Worm (Caenorhabditis elegans) whole organism, young adult: Measurements from ENCODE around the gene clc-6.

Experiments
- F39B2.1 ChIP-seq: fragments of 200-800 bp; sonication (Bioruptor generic); IDR thresholded peaks from 2 replicates; pipeline ENCODE4 v1.3.6; 2022; ENCODE audit warnings: missing genetic modification reagents, missing genetic modification characterization, missing compliant biosample characterization
- F49E8.2 ChIP-seq: sonication (generic microtip); optimal IDR thresholded peaks from 3 replicates; lab custom pipeline; 2017; ENCODE audit warnings: missing genetic modification characterization, mild to moderate bottlenecking, missing compliant biosample characterization, antibody characterized with exemption, moderate library complexity; ENCODE audit not compliant: insufficient read depth
- F57A8.1 ChIP-seq: fragments of 200-800 bp; sonication (Bioruptor generic); optimal IDR thresholded peaks from 2 replicates; lab custom pipeline; 2018; ENCODE audit warnings: mild to moderate bottlenecking, missing genetic modification characterization, moderate library complexity, missing compliant biosample characterization
- Y67H2A.10 ChIP-seq: fragments of 200-800 bp; sonication (Bioruptor generic); conservative IDR thresholded peaks from 2 replicates; pipeline ENCODE4 v1.3.6; 2022; ENCODE audit warnings: missing genetic modification reagents, missing genetic modification characterization, missing compliant biosample characterization
- Y95B8A.8 ChIP-seq: fragments of 200-800 bp; sonication (Bioruptor generic); IDR thresholded peaks from 2 replicates; pipeline ENCODE4 v1.3.6; 2022; ENCODE audit warnings: missing genetic modification reagents, missing genetic modification characterization, missing compliant biosample characterization
- ZK185.1 ChIP-seq: sonication (generic microtip); optimal IDR thresholded peaks from 2 replicates; lab custom pipeline; 2016; ENCODE audit warnings: mild to moderate bottlenecking, missing genetic modification characterization, missing compliant biosample characterization; ENCODE audit not compliant: poor library complexity, severe bottlenecking
- aptf-2 ChIP-seq: fragments of 200-800 bp; sonication (Bioruptor generic); conservative IDR thresholded peaks from 2 replicates; pipeline ENCODE4 v1.3.6; 2022; ENCODE audit warnings: missing genetic modification reagents, missing genetic modification characterization, missing compliant biosample characterization
- aptf-3 ChIP-seq: fragments of 200-800 bp; sonication (Bioruptor generic); IDR thresholded peaks from 2 replicates; pipeline ENCODE4 v1.3.6; 2022; ENCODE audit warnings: missing genetic modification characterization, missing compliant biosample characterization
- athp-1 ChIP-seq: sonication (generic microtip); optimal IDR thresholded peaks from 2 replicates; lab custom pipeline; 2017; ENCODE audit warnings: mild to moderate bottlenecking, missing genetic modification characterization, missing compliant biosample characterization
- bed-2 ChIP-seq: fragments of 200-800 bp; sonication (Bioruptor generic); IDR thresholded peaks from 2 replicates; pipeline ENCODE4 v1.3.6; 2022; ENCODE audit warnings: missing genetic modification reagents, missing genetic modification characterization, missing compliant biosample characterization
- cebp-1 ChIP-seq, 2 experiments: fragments of 200-800 bp in 1 of 2; sonication (Bioruptor generic) in 1 of 2; sonication (generic microtip) in 1 of 2; IDR thresholded peaks in 1 of 2; optimal IDR thresholded peaks in 1 of 2; 2 replicates each; pipeline versions ENCODE4 v1.3.6 to Lab custom; 2017 to 2022; ENCODE audit warnings: missing compliant biosample characterization in 2 of 2, missing genetic modification characterization in 2 of 2, mild to moderate bottlenecking in 1 of 2, missing genetic modification reagents in 1 of 2, moderate library complexity in 1 of 2
- ceh-100 ChIP-seq: fragments of 200-800 bp; sonication (Bioruptor generic); IDR thresholded peaks from 2 replicates; pipeline ENCODE4 v1.3.6; 2022; ENCODE audit warnings: missing genetic modification reagents, missing genetic modification characterization, missing compliant biosample characterization
- chd-7 ChIP-seq: sonication (generic microtip); optimal IDR thresholded peaks from 2 replicates; lab custom pipeline; 2016; ENCODE audit warnings: mild to moderate bottlenecking, missing genetic modification characterization, moderate library complexity, missing compliant biosample characterization
- dpl-1 ChIP-seq: fragments of 150-350 bp; optimal IDR thresholded peaks from 2 replicates; lab custom pipeline; 2014; ENCODE audit warnings: missing biosample characterization, missing genetic modification reagents, missing genetic modification characterization
- efl-1 ChIP-seq: fragments of 150-350 bp; optimal IDR thresholded peaks from 2 replicates; lab custom pipeline; 2014; ENCODE audit warnings: missing biosample characterization, missing genetic modification reagents, missing genetic modification characterization
- egl-18 ChIP-seq: fragments of 200-800 bp; sonication (Bioruptor generic); IDR thresholded peaks from 2 replicates; pipeline ENCODE4 v1.3.6; 2022; ENCODE audit warnings: missing genetic modification reagents, missing genetic modification characterization, missing compliant biosample characterization
- egrh-3 ChIP-seq: fragments of 200-800 bp; sonication (Bioruptor generic); IDR thresholded peaks from 2 replicates; pipeline ENCODE4 v1.3.6; 2022; ENCODE audit warnings: missing genetic modification reagents, missing genetic modification characterization, missing compliant biosample characterization
- hlh-12 ChIP-seq: sonication (generic microtip); optimal IDR thresholded peaks from 2 replicates; lab custom pipeline; 2016; ENCODE audit warnings: missing genetic modification characterization, missing compliant biosample characterization
- hlh-26 ChIP-seq: fragments of 200-800 bp; sonication (Bioruptor generic); conservative IDR thresholded peaks from 2 replicates; pipeline ENCODE4 v1.3.6; 2022; ENCODE audit warnings: missing genetic modification reagents, missing genetic modification characterization, missing compliant biosample characterization
- hmg-1.2 ChIP-seq: fragments of 200-800 bp; sonication (Bioruptor generic); IDR thresholded peaks from 2 replicates; pipeline ENCODE4 v1.3.6; 2022; ENCODE audit warnings: missing genetic modification reagents, missing genetic modification characterization, missing compliant biosample characterization
- hsf-1 ChIP-seq: fragments of 200-800 bp; sonication (Bioruptor generic); IDR thresholded peaks from 2 replicates; pipeline ENCODE4 v1.3.6; 2022; ENCODE audit warnings: missing genetic modification reagents, missing genetic modification characterization, missing compliant biosample characterization
- let-607 ChIP-seq, 2 experiments: fragments of 200-800 bp in 1 of 2; sonication (Bioruptor generic) in 1 of 2; sonication (generic microtip) in 1 of 2; optimal IDR thresholded peaks; 2 replicates each; lab custom pipeline; 2016 to 2018; ENCODE audit warnings: mild to moderate bottlenecking in 2 of 2, missing compliant biosample characterization in 2 of 2, missing genetic modification characterization in 2 of 2, moderate library complexity in 2 of 2, missing genotype in 1 of 2
- lin-35 ChIP-seq, 3 experiments: fragments of 150-350 bp in 2 of 3; sonication (generic microtip) in 1 of 3; optimal IDR thresholded peaks; 2 replicates each; lab custom pipeline; 2014 to 2018; ENCODE audit warnings: missing biosample characterization in 3 of 3, missing genetic modification characterization in 3 of 3, missing genetic modification reagents in 3 of 3
- lin-54 ChIP-seq: fragments of 200-800 bp; sonication (Bioruptor generic); optimal IDR thresholded peaks from 2 replicates; lab custom pipeline; 2018; ENCODE audit warnings: mild to moderate bottlenecking, missing genetic modification characterization, missing compliant biosample characterization
- lir-1 ChIP-seq: fragments of 200-800 bp; sonication (Bioruptor generic); conservative IDR thresholded peaks from 2 replicates; pipeline ENCODE4 v1.3.6; 2022; ENCODE audit warnings: missing genetic modification reagents, missing genetic modification characterization, missing compliant biosample characterization
- lsl-1 ChIP-seq: fragments of 200-800 bp; sonication (Bioruptor generic); optimal IDR thresholded peaks from 2 replicates; lab custom pipeline; 2018; ENCODE audit warnings: mild to moderate bottlenecking, missing genetic modification characterization, moderate library complexity, missing compliant biosample characterization
- madf-8 ChIP-seq: fragments of 200-800 bp; sonication (Bioruptor generic); conservative IDR thresholded peaks from 2 replicates; pipeline ENCODE4 v1.3.6; 2022; ENCODE audit warnings: missing genetic modification reagents, missing genetic modification characterization, missing compliant biosample characterization
- mel-28 ChIP-seq: sonication (generic microtip); optimal IDR thresholded peaks from 2 replicates; lab custom pipeline; 2016; ENCODE audit warnings: borderline replicate concordance, mild to moderate bottlenecking, missing genetic modification characterization, missing compliant biosample characterization
- nfya-1 ChIP-seq: sonication (generic microtip); optimal IDR thresholded peaks from 2 replicates; lab custom pipeline; 2017; ENCODE audit warnings: antibody characterized with exemption, missing compliant biosample characterization, missing genetic modification characterization, borderline replicate concordance; ENCODE audit not compliant: insufficient read depth
- nfya-2 ChIP-seq: fragments of 200-800 bp; sonication (Bioruptor generic); IDR thresholded peaks from 2 replicates; pipeline ENCODE4 v1.3.6; 2022; ENCODE audit warnings: missing genetic modification reagents, missing genetic modification characterization, missing compliant biosample characterization
- nhr-80 ChIP-seq: sonication (generic microtip); optimal IDR thresholded peaks from 2 replicates; lab custom pipeline; 2016; ENCODE audit warnings: missing genetic modification characterization, missing compliant biosample characterization
- pha-4 ChIP-seq: fragments of 150-350 bp; sonication (generic microtip); optimal IDR thresholded peaks from 2 replicates; lab custom pipeline; 2014; ENCODE audit warnings: missing biosample characterization, missing genetic modification reagents, missing genetic modification characterization
- rec-8 ChIP-seq, 2 experiments: sonication (generic microtip); optimal IDR thresholded peaks; 2 replicates each; lab custom pipeline; 2016; ENCODE audit warnings: mild to moderate bottlenecking in 2 of 2, missing genetic modification characterization in 2 of 2, missing genetic modification reagents in 2 of 2, missing genotype in 2 of 2, missing biosample characterization in 1 of 2, missing compliant biosample characterization in 1 of 2, moderate library complexity in 1 of 2
- somi-1 ChIP-seq: fragments of 200-800 bp; sonication (Bioruptor generic); optimal IDR thresholded peaks from 2 replicates; lab custom pipeline; 2018; ENCODE audit warnings: mild to moderate bottlenecking, missing genetic modification characterization, missing compliant biosample characterization
- sptf-2 ChIP-seq: fragments of 200-800 bp; sonication (Bioruptor generic); optimal IDR thresholded peaks from 2 replicates; lab custom pipeline; 2018; ENCODE audit warnings: mild to moderate bottlenecking, missing genetic modification characterization, missing compliant biosample characterization
- tbp1 ChIP-seq: fragments of 200-800 bp; sonication (Bioruptor generic); optimal IDR thresholded peaks from 2 replicates; lab custom pipeline; 2018; ENCODE audit warnings: mild to moderate bottlenecking, missing genetic modification characterization, missing compliant biosample characterization
- tbx-9 ChIP-seq: sonication (generic microtip); optimal IDR thresholded peaks from 2 replicates; lab custom pipeline; 2016; ENCODE audit warnings: borderline replicate concordance, missing genetic modification characterization, inconsistent platforms, missing compliant biosample characterization
- unc-62 ChIP-seq: fragments of 150-350 bp; optimal IDR thresholded peaks from 2 replicates; lab custom pipeline; 2014; ENCODE audit warnings: missing biosample characterization, missing genetic modification reagents, missing genetic modification characterization
- zfh-2 ChIP-seq: fragments of 200-800 bp; sonication (Bioruptor generic); conservative IDR thresholded peaks from 2 replicates; pipeline ENCODE4 v1.3.6; 2022; ENCODE audit warnings: missing genetic modification reagents, missing genetic modification characterization, missing compliant biosample characterization
- ztf-22 ChIP-seq: fragments of 200-800 bp; sonication (Bioruptor generic); optimal IDR thresholded peaks from 2 replicates; lab custom pipeline; 2018; ENCODE audit warnings: mild to moderate bottlenecking, missing genetic modification characterization, moderate library complexity, missing compliant biosample characterization
- ztf-26 ChIP-seq: sonication (generic microtip); optimal IDR thresholded peaks from 2 replicates; lab custom pipeline; 2017; ENCODE audit warnings: missing genetic modification characterization, missing compliant biosample characterization
- ztf-28 ChIP-seq: fragments of 200-800 bp; sonication (Bioruptor generic); IDR thresholded peaks from 2 replicates; pipeline ENCODE4 v1.3.6; 2022; ENCODE audit warnings: missing genetic modification reagents, missing genetic modification characterization, missing compliant biosample characterization

clc-6 gene

ce11 chrV:11196109-11196508 is at the start of gene clc-6:
Gene clc-6, minus strand, starts transcription at chrV:11196209.
- TF ChIP-seq pha-4 (tag; lab: Kevin White, UChicago) (no peak), unc-62 (no peak), athp-1 (no peak), ZK185.1 (no peak), ztf-26 (no peak), rec-8 (tag; optimal IDR thresholded peaks at IDR 0.05; lab: Kevin White, UChicago) (no peak), cebp-1 (GFP tag; IDR thresholded peaks at IDR 0.05; lab: Robert Waterston, UW) (no peak), cebp-1 (tag; optimal IDR thresholded peaks at IDR 0.05; lab: Kevin White, UChicago) (no peak), madf-8 (no peak)

ce11 chrV:11245029-11245428 is 49.0 kb upstream of the clc-6 start:
- TF ChIP-seq egl-18 (GFP tag; lab: Robert Waterston, UW) (no peak), F49E8.2 (tag; lab: Kevin White, UChicago) (no peak), nfya-1 (tag; lab: Kevin White, UChicago) (no peak), ceh-100 (GFP tag; lab: Robert Waterston, UW) (no peak), chd-7 (tag; lab: Kevin White, UChicago) (no peak), aptf-2 (GFP tag; lab: Robert Waterston, UW) (no peak), ztf-26 (no peak), hlh-12 (tag; lab: Kevin White, UChicago) (no peak), let-607 (tag; optimal IDR thresholded peaks at IDR 0.05; lab: Kevin White, UChicago) (no peak), hmg-1.2 (GFP tag; lab: Robert Waterston, UW) (no peak), lsl-1 (GFP tag; lab: Kevin White, UChicago) (no peak), pha-4 (tag; lab: Kevin White, UChicago) (no peak), bed-2 (GFP tag; lab: Robert Waterston, UW) (no peak), hsf-1 (GFP tag; lab: Robert Waterston, UW) (no peak), lin-35 (GFP tag; optimal IDR thresholded peaks at IDR 0.05; lab: Kevin White, UChicago) (no peak), dpl-1 (GFP tag; lab: Kevin White, UChicago) (no peak), ztf-22 (no peak)

- no peak for TF ChIP-seq lin-54 (GFP tag; lab: Kevin White, UChicago)
- TF ChIP-seq tbp1 (GFP tag; lab: Kevin White, UChicago) = no peak
- TF ChIP-seq nfya-2 = no peak
- no peak for TF ChIP-seq hlh-26
- TF ChIP-seq aptf-3 (GFP tag; lab: Robert Waterston, UW) = no peak
- no peak for TF ChIP-seq somi-1
- TF ChIP-seq ztf-26 = no peak
- TF ChIP-seq zfh-2 = no peak
Observed at ce11 chrV:11244539-11244938, 48.5 kb upstream of the clc-6 start, which contains the start of gene mxl-1. Gene mxl-1, plus strand, starts transcription at chrV:11244839.

ce11 chrV:11241580-11241979 is 45.6 kb upstream of the clc-6 start, which contains the start of gene pgap-1:
Gene pgap-1, plus strand, starts transcription at chrV:11241880.
- no peak for TF ChIP-seq efl-1 (GFP tag; lab: Kevin White, UChicago)

ce11 chrV:11239187-11239725 is 43.2 kb upstream of the clc-6 start, which contains the start of the genes dvc-1 and ima-1:
Gene dvc-1, minus strand, starts transcription at chrV:11239331.
Gene ima-1, plus strand, starts transcription at chrV:11239675.
- TF ChIP-seq sptf-2 (GFP tag; lab: Kevin White, UChicago) = no peak
- no peak for TF ChIP-seq tbx-9
- TF ChIP-seq egrh-3 (GFP tag; lab: Robert Waterston, UW) = peak; percentile 48; the same call in 1 of the 2 replicates
- TF ChIP-seq F39B2.1 (GFP tag; lab: Robert Waterston, UW) = peak; percentile 67; the same call in 1 of the 2 replicates
- no peak for TF ChIP-seq ZK185.1
- no peak for TF ChIP-seq F57A8.1 (GFP tag; lab: Kevin White, UChicago)
- no peak for TF ChIP-seq mel-28
- TF ChIP-seq nhr-80 (tag; lab: Kevin White, UChicago) = peak; percentile 45
- TF ChIP-seq Y95B8A.8 (GFP tag; lab: Robert Waterston, UW) = peak; percentile 81
- 0 out of 2 replicates have a peak, but pooled peaks have one; percentile 43 for TF ChIP-seq ztf-28 (GFP tag; lab: Robert Waterston, UW)
- no peak for TF ChIP-seq lir-1 (GFP tag; lab: Robert Waterston, UW)
- TF ChIP-seq Y67H2A.10 = peak; percentile 77
